In genomic region chr2L:3692466-3692865, dm6 we compare ENCODE assay signal across 2 fruit fly cellular contexts.
TF ChIP-seq lines count a peak whose summit lies in the region.

Gene CG16704, minus strand, starts transcription at chr2L:3692587.

TF ChIP-seq in whole organism, prepupa, 60 proteins besides CTCF, POLR2A, EP300 and RAD21:
- TF ChIP-seq svp (GFP tag; lab: Kevin White, UChicago) (peak; percentile 96), CG6792 (GFP tag; optimal IDR thresholded peaks at IDR 0.05; lab: Kevin White, UChicago) (no peak), CG1621 (tag; optimal IDR thresholded peaks at IDR 0.05; lab: Kevin White, UChicago) (peak; percentile 2), ss (GFP tag; optimal IDR thresholded peaks at IDR 0.05; lab: Kevin White, UChicago) (peak in 1 of 2 experiments; percentile 2), Smox (GFP tag; optimal IDR thresholded peaks at IDR 0.05; lab: Kevin White, UChicago) (no peak)

TF ChIP-seq in whole organism, wandering third instar larva, 38 proteins besides CTCF, POLR2A, EP300 and RAD21:
- TF ChIP-seq Rel (GFP tag; optimal IDR thresholded peaks at IDR 0.05; lab: Kevin White, UChicago) (no peak), Rel (tag; optimal IDR thresholded peaks at IDR 0.05; lab: Kevin White, UChicago) (peak; percentile 23), CG9705 (GFP tag; optimal IDR thresholded peaks at IDR 0.05; lab: Kevin White, UChicago) (no peak)
TF ChIP-seq in whole organism, wandering third instar larva: peak in this region for 1.
